Fruit fly (Drosophila melanogaster) whole organism, adult: ENCODE data around the gene p38c.

ENCODE experiments used
- CG14711 ChIP-seq: fragments of 200-800 bp; sonication (Bioruptor generic); optimal IDR thresholded peaks from 2 replicates; lab custom pipeline; 2018; ENCODE audit warnings: missing biosample characterization, mild to moderate bottlenecking, missing genetic modification characterization, moderate library complexity
- CG1620 ChIP-seq: fragments of 200-800 bp; sonication (Bioruptor generic); optimal IDR thresholded peaks from 2 replicates; lab custom pipeline; 2016; ENCODE audit warnings: missing biosample characterization, missing genetic modification characterization
- CG33017 ChIP-seq: fragments of 200-800 bp; sonication (Bioruptor generic); optimal IDR thresholded peaks from 2 replicates; lab custom pipeline; 2018; ENCODE audit warnings: missing biosample characterization, mild to moderate bottlenecking, missing genetic modification characterization, moderate library complexity
- CG7101 ChIP-seq: fragments of 200-800 bp; sonication (Bioruptor generic); optimal IDR thresholded peaks from 2 replicates; lab custom pipeline; 2018; ENCODE audit warnings: missing biosample characterization, mild to moderate bottlenecking, missing genetic modification characterization, moderate library complexity
- Hr96 ChIP-seq: fragments of 200-800 bp; sonication (Bioruptor generic); optimal IDR thresholded peaks from 2 replicates; lab custom pipeline; 2016; ENCODE audit warnings: missing biosample characterization, missing genetic modification characterization
- pad ChIP-seq: fragments of 200-800 bp; sonication (Bioruptor generic); optimal IDR thresholded peaks from 3 replicates; lab custom pipeline; 2017; ENCODE audit warnings: missing biosample characterization, missing genetic modification characterization, mild to moderate bottlenecking, moderate library complexity, missing genetic modification reagents

DNA sequence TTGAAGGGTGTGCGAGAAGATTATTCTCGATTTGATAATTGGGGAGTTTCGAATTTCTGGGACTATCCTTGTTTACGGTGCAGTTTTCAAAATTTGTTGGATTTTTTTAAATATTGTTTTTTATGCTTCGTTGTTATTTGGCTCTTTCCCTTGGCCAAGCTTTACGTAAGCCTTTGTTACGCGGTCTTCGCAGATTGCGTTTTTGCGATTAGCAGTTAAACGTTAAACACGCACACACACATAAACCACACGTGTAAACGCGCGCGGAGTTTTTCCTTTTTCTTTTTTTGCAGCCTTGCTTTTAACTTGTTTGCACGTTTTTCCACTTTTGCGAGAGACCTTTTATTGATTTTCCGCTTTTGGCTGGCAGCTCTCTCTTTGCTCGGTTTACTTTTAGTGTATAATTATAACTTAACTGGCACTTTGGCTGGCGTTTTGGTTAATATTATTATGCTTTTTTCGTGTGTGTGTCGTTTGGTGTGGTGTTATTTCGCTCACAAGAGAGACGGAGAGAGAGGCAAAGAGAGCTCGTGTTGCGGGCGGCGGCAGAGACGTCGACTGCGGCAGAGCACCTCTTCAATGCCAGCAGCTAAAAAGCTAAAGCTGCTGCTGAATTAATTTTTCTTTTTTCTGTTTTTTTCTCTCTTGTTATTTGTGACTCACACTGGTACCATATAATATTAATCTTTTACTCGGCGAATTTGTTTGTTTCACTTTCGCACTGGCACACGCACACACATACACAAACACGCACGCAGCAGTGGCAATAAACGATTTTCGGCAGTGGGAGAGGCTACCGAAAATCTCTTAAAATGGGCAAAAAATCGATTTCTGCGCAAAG is 45.3 kb downstream of the p38c start:
- no peak for TF ChIP-seq CG1620 (GFP tag; lab: Kevin White, UChicago)
- no peak for TF ChIP-seq Hr96 (GFP tag; lab: Kevin White, UChicago)
- TF ChIP-seq CG14711 (tag; lab: Kevin White, UChicago), result no peak
- TF ChIP-seq pad, result no peak
- no peak for TF ChIP-seq CG7101 (tag; lab: Kevin White, UChicago)
- no peak for TF ChIP-seq CG33017
